Fruit fly (Drosophila melanogaster) whole organism, embryonic: ENCODE results near the gene CG5776.
A peak's percentile ranks its signal among the peaks of the same experiment; 100 is the strongest.

Experiments used
- Adf1 ChIP-seq: fragments of 200-800 bp; sonication (Bioruptor generic); IDR thresholded peaks from 2 replicates; pipeline ENCODE4 v1.3.6; 2022; ENCODE audit warnings: missing biosample characterization, missing genetic modification characterization
- Asciz ChIP-seq: fragments of 200-800 bp; sonication (Bioruptor generic); optimal IDR thresholded peaks from 2 replicates; lab custom pipeline; 2017; ENCODE audit warnings: missing biosample characterization, mild to moderate bottlenecking, missing genetic modification characterization, missing genetic modification reagents
- BtbVII ChIP-seq: fragments of 200-800 bp; sonication (Bioruptor generic); optimal IDR thresholded peaks from 3 replicates; lab custom pipeline; 2017; ENCODE audit warnings: missing biosample characterization, mild to moderate bottlenecking, missing genetic modification characterization
- CG10366 ChIP-seq: fragments of 200-800 bp; sonication (Bioruptor generic); IDR thresholded peaks from 2 replicates; pipeline ENCODE4 v1.3.6; 2022; ENCODE audit warnings: missing biosample characterization, missing genetic modification characterization
- CG10543 ChIP-seq: fragments of 200-800 bp; sonication (Bioruptor generic); optimal IDR thresholded peaks from 3 replicates; lab custom pipeline; 2017; ENCODE audit warnings: missing biosample characterization, mild to moderate bottlenecking, missing genetic modification characterization, moderate library complexity
- CG10979 ChIP-seq: fragments of 200-800 bp; sonication (Bioruptor generic); optimal IDR thresholded peaks from 2 replicates; lab custom pipeline; 2018; ENCODE audit warnings: missing biosample characterization, mild to moderate bottlenecking, missing genetic modification characterization, moderate library complexity
- CG11085 ChIP-seq: fragments of 200-800 bp; sonication (Bioruptor generic); IDR thresholded peaks from 2 replicates; pipeline ENCODE4 v1.3.6; 2022; ENCODE audit warnings: missing biosample characterization, missing genetic modification characterization
- CG11456 ChIP-seq: fragments of 200-800 bp; sonication (Bioruptor generic); IDR thresholded peaks from 3 replicates; pipeline ENCODE4 v1.3.6; 2022; ENCODE audit warnings: missing biosample characterization, missing genetic modification characterization
- CG12769 ChIP-seq: fragments of 200-800 bp; sonication (Bioruptor generic); optimal IDR thresholded peaks from 2 replicates; lab custom pipeline; 2019; ENCODE audit warnings: missing biosample characterization, mild to moderate bottlenecking, missing genetic modification characterization, moderate library complexity
- CG13287 ChIP-seq: fragments of 200-800 bp; sonication (Bioruptor generic); IDR thresholded peaks from 2 replicates; pipeline ENCODE4 v1.3.6; 2022; ENCODE audit warnings: missing biosample characterization, missing genetic modification characterization; ENCODE audit not compliant: partially characterized antibody
- CG14860 ChIP-seq: fragments of 200-800 bp; sonication (Bioruptor generic); IDR thresholded peaks from 3 replicates; pipeline ENCODE4 v1.3.6; 2022; ENCODE audit warnings: missing biosample characterization, missing genetic modification characterization; ENCODE audit not compliant: partially characterized antibody
- CG1603 ChIP-seq: fragments of 200-800 bp; sonication (Bioruptor generic); optimal IDR thresholded peaks from 2 replicates; lab custom pipeline; 2019; ENCODE audit warnings: missing biosample characterization, mild to moderate bottlenecking, missing genetic modification characterization, moderate library complexity
- CG17186 ChIP-seq: fragments of 200-800 bp; sonication (Bioruptor generic); optimal IDR thresholded peaks from 3 replicates; lab custom pipeline; 2017; ENCODE audit warnings: missing biosample characterization, missing genetic modification reagents, missing genetic modification characterization
- CG2116 ChIP-seq: fragments of 200-800 bp; sonication (Bioruptor generic); optimal IDR thresholded peaks from 3 replicates; lab custom pipeline; 2018; ENCODE audit warnings: missing biosample characterization, mild to moderate bottlenecking, missing genetic modification characterization
- CG2120 ChIP-seq: fragments of 200-800 bp; sonication (Bioruptor generic); optimal IDR thresholded peaks from 3 replicates; lab custom pipeline; 2016; ENCODE audit warnings: missing biosample characterization, missing genetic modification characterization
- CG30403 ChIP-seq: fragments of 200-800 bp; sonication (Bioruptor generic); optimal IDR thresholded peaks from 3 replicates; lab custom pipeline; 2016; ENCODE audit warnings: missing biosample characterization, missing genetic modification characterization
- CG34224 ChIP-seq: fragments of 200-800 bp; sonication (Bioruptor generic); IDR thresholded peaks from 3 replicates; pipeline ENCODE4 v1.3.6; 2022; ENCODE audit warnings: missing biosample characterization, missing genetic modification characterization; ENCODE audit not compliant: partially characterized antibody
- CG6175 ChIP-seq: fragments of 200-800 bp; sonication (Bioruptor generic); IDR thresholded peaks from 3 replicates; pipeline ENCODE4 v1.3.6; 2022; ENCODE audit warnings: missing biosample characterization, missing genetic modification characterization
- CG8388 ChIP-seq: fragments of 200-800 bp; sonication (Bioruptor generic); optimal IDR thresholded peaks from 2 replicates; lab custom pipeline; 2019; ENCODE audit warnings: missing biosample characterization, mild to moderate bottlenecking, missing genetic modification characterization, moderate library complexity
- CG9932 ChIP-seq: fragments of 200-800 bp; sonication (Bioruptor generic); IDR thresholded peaks from 2 replicates; pipeline ENCODE4 v1.3.6; 2022; ENCODE audit warnings: missing biosample characterization, missing genetic modification characterization
- Deaf1 ChIP-seq: fragments of 200-800 bp; optimal IDR thresholded peaks from 3 replicates; lab custom pipeline; 2019; ENCODE audit warnings: missing biosample characterization, mild to moderate bottlenecking, missing genetic modification characterization, moderate library complexity
- HLH54F ChIP-seq: fragments of 200-800 bp; sonication (Bioruptor generic); optimal IDR thresholded peaks from 3 replicates; lab custom pipeline; 2016; ENCODE audit warnings: missing biosample characterization, missing genetic modification characterization
- Hey ChIP-seq: fragments of 200-800 bp; sonication (Bioruptor generic); optimal IDR thresholded peaks from 3 replicates; lab custom pipeline; 2018; ENCODE audit warnings: missing biosample characterization, mild to moderate bottlenecking, missing genetic modification characterization
- MESR4 ChIP-seq: fragments of 200-800 bp; sonication (Bioruptor generic); optimal IDR thresholded peaks from 2 replicates; lab custom pipeline; 2018; ENCODE audit warnings: missing biosample characterization, mild to moderate bottlenecking, missing genetic modification characterization, moderate library complexity
- Rfx ChIP-seq: fragments of 200-800 bp; sonication (Bioruptor generic); IDR thresholded peaks from 2 replicates; pipeline ENCODE4 v1.3.6; 2022; ENCODE audit warnings: missing biosample characterization, missing genetic modification characterization
- Sry-δ ChIP-seq: fragments of 200-800 bp; sonication (Bioruptor generic); optimal IDR thresholded peaks from 2 replicates; lab custom pipeline; 2016; ENCODE audit warnings: missing biosample characterization, missing genetic modification characterization
- Stat92E ChIP-seq, 3 experiments: fragments of >200 bp in 2 of 3; fragments of 200-800 bp in 1 of 3; sonication (Bioruptor generic) in 1 of 3; optimal IDR thresholded peaks; 2 replicates each; lab custom pipeline; 2017 to 2019; ENCODE audit warnings: missing biosample characterization in 3 of 3, missing genetic modification characterization in 3 of 3, mild to moderate bottlenecking in 1 of 3, moderate library complexity in 1 of 3
- TFAM ChIP-seq: fragments of 200-800 bp; sonication (Bioruptor generic); optimal IDR thresholded peaks from 2 replicates; lab custom pipeline; 2017; ENCODE audit warnings: missing biosample characterization, missing genetic modification characterization, inconsistent platforms
- Usf ChIP-seq: fragments of 200-800 bp; sonication (Bioruptor generic); optimal IDR thresholded peaks from 2 replicates; lab custom pipeline; 2017; ENCODE audit warnings: missing genotype, missing biosample characterization, missing genetic modification characterization
- ab ChIP-seq: fragments of 200-800 bp; sonication (Bioruptor generic); optimal IDR thresholded peaks from 2 replicates; lab custom pipeline; 2016; ENCODE audit warnings: missing biosample characterization, missing genetic modification characterization
- cad ChIP-seq: fragments of >200 bp; optimal IDR thresholded peaks from 2 replicates; lab custom pipeline; 2017; ENCODE audit warnings: missing biosample characterization, missing genetic modification characterization
- chinmo ChIP-seq: fragments of 200-800 bp; sonication (Bioruptor generic); IDR thresholded peaks from 4 replicates; pipeline ENCODE4 v1.3.6; 2022; ENCODE audit warnings: missing biosample characterization, missing genetic modification characterization; ENCODE audit not compliant: partially characterized antibody
- crol ChIP-seq: fragments of 200-800 bp; sonication (Bioruptor generic); IDR thresholded peaks from 2 replicates; pipeline ENCODE4 v1.3.6; 2022; ENCODE audit warnings: missing biosample characterization, missing genetic modification characterization
- crp ChIP-seq, 2 experiments: fragments of 200-800 bp; sonication (Bioruptor generic); optimal IDR thresholded peaks; 2 replicates in 1 of 2; 3 replicates in 1 of 2; lab custom pipeline; 2017; ENCODE audit warnings: missing biosample characterization in 2 of 2, missing genetic modification characterization in 2 of 2, mild to moderate bottlenecking in 1 of 2, moderate library complexity in 1 of 2
- en ChIP-seq: fragments of 200-800 bp; sonication (Bioruptor generic); optimal IDR thresholded peaks from 2 replicates; lab custom pipeline; 2016; ENCODE audit warnings: missing biosample characterization, missing genetic modification characterization
- gsb ChIP-seq: fragments of 200-800 bp; sonication (Bioruptor generic); IDR thresholded peaks from 2 replicates; pipeline ENCODE4 v1.3.6; 2022; ENCODE audit warnings: missing biosample characterization, missing genetic modification characterization
- gsb-n ChIP-seq: fragments of 200-800 bp; sonication (Bioruptor generic); optimal IDR thresholded peaks from 3 replicates; lab custom pipeline; 2018; ENCODE audit warnings: missing biosample characterization, mild to moderate bottlenecking, missing genetic modification characterization
- pum ChIP-seq: fragments of 200-800 bp; sonication (Bioruptor generic); optimal IDR thresholded peaks from 2 replicates; lab custom pipeline; 2016; ENCODE audit warnings: missing biosample characterization, missing genetic modification characterization
- sens ChIP-seq: fragments of 200-800 bp; sonication (Bioruptor generic); peaks from one replicate; lab custom pipeline; 2016; ENCODE audit warnings: missing biosample characterization, missing genetic modification characterization
- sim ChIP-seq: fragments of 200-800 bp; sonication (Bioruptor generic); IDR thresholded peaks from 2 replicates; pipeline ENCODE4 v1.3.6; 2022; ENCODE audit warnings: missing biosample characterization, missing genetic modification characterization
- sna ChIP-seq: fragments of 200-800 bp; sonication (Bioruptor generic); IDR thresholded peaks from 2 replicates; pipeline ENCODE4 v1.3.6; 2022; ENCODE audit warnings: missing biosample characterization, missing genetic modification characterization; ENCODE audit not compliant: partially characterized antibody
- so ChIP-seq: fragments of 200-800 bp; sonication (Bioruptor generic); IDR thresholded peaks from 3 replicates; pipeline ENCODE4 v1.3.6; 2022; ENCODE audit warnings: missing biosample characterization, missing genetic modification characterization
- stwl ChIP-seq: fragments of 200-800 bp; sonication (Bioruptor generic); optimal IDR thresholded peaks from 3 replicates; lab custom pipeline; 2018; ENCODE audit warnings: missing biosample characterization, mild to moderate bottlenecking, missing genetic modification characterization, moderate library complexity
- trem ChIP-seq: fragments of 200-800 bp; optimal IDR thresholded peaks from 3 replicates; lab custom pipeline; 2019; ENCODE audit warnings: missing biosample characterization, mild to moderate bottlenecking, missing genetic modification characterization, moderate library complexity
- z ChIP-seq: fragments of 200-800 bp; sonication (Bioruptor generic); IDR thresholded peaks from 3 replicates; pipeline ENCODE4 v1.3.6; 2022; ENCODE audit warnings: missing biosample characterization, missing genetic modification characterization
- zen ChIP-seq: fragments of 200-800 bp; sonication (Bioruptor generic); optimal IDR thresholded peaks from 3 replicates; lab custom pipeline; 2018; ENCODE audit warnings: missing biosample characterization, mild to moderate bottlenecking, missing genetic modification characterization, moderate library complexity

CG5776 gene

DNA sequence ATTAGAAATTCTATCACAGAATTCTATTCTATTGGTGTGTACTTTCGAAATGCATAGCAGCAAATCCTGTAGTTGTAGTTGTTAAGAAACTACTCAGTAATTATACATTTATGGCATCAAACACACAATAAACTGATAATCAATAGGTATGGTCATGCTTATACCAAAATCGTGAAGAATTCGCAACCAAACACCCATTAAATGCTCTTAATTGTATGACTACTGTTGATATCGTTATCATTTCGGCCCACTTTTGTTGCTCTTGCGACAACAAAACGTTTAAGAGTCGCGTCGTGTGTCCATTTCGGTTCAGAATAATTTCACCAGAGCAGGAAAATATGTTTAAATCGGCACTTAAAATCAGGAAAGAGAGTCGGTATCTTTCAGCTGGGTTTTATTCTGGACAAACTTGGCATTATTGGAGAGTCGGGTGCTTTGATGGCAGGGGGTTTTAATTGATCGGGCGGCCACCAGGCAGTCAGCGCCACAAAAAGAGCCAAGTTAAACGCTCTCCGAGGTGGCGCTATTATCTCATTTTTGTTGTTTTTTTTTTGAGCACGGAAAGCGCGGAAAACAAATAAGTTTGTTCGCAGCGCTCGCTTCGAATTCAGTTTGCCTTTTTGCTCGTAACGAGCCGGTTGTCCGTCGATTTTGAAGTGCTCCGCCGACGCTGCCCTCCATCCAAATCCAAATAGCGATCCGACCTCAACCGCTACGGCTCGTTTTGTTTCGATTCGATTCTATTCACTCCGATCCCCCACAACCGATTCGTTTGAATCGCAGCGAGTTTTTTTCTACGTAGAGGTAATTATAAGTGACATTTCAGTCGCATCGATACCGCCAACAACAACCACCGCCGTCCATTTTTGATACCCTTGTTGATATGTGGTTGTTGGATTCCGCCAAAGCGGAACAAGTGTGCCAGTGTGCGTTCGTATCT, 14.5 kb upstream of the CG5776 start, which contains the start of gene MRP (continued):
- peak; percentile 97 for TF ChIP-seq chinmo (GFP tag; lab: Robert Waterston, UW)
- TF ChIP-seq CG10543 (GFP tag; lab: Kevin White, UChicago) = peak; percentile 66
- TF ChIP-seq Rfx (GFP tag; lab: Robert Waterston, UW) = peak; percentile 34; the same call in 1 of the 2 replicates
- no peak for TF ChIP-seq CG17186 (GFP tag; lab: Kevin White, UChicago)
- no peak for TF ChIP-seq cad (GFP tag; lab: Kevin White, UChicago)
- no peak for TF ChIP-seq gsb-n (tag; lab: Kevin White, UChicago)
- no peak for TF ChIP-seq CG10366 (GFP tag; lab: Robert Waterston, UW)
- 0 out of 3 replicates have a peak, but pooled peaks have one; percentile 52 for TF ChIP-seq CG11456
- TF ChIP-seq CG11085 (GFP tag; lab: Robert Waterston, UW) = no peak
- no peak for TF ChIP-seq MESR4 (GFP tag; lab: Kevin White, UChicago)
- peak; percentile 46; the same call in 1 of the 3 replicates for TF ChIP-seq z (GFP tag; lab: Robert Waterston, UW)
- TF ChIP-seq so (GFP tag; lab: Robert Waterston, UW) = peak; percentile 59; the same call in 1 of the 3 replicates
- no peak for TF ChIP-seq Hey
- no peak for TF ChIP-seq stwl (tag; lab: Kevin White, UChicago)
- TF ChIP-seq BtbVII (GFP tag; lab: Kevin White, UChicago) = peak; percentile 4
- no peak for TF ChIP-seq sim (GFP tag; lab: Robert Waterston, UW)
- peak; percentile 31; the same call in 1 of the 2 replicates for TF ChIP-seq CG9932 (GFP tag; lab: Robert Waterston, UW)
- TF ChIP-seq Deaf1 = peak; percentile 81
- TF ChIP-seq HLH54F = no peak
- 0 out of 2 replicates have a peak, but pooled peaks have one; percentile 24 for TF ChIP-seq sna
- TF ChIP-seq CG34224 (GFP tag; lab: Robert Waterston, UW) = no peak
- TF ChIP-seq CG6175 = peak; percentile 11; the same call in 1 of the 3 replicates
- TF ChIP-seq Adf1 = peak; percentile 63
- TF ChIP-seq CG12769 (tag; lab: Kevin White, UChicago) = peak; percentile 35
- TF ChIP-seq, all 482 proteins: peak for 77

DNA sequence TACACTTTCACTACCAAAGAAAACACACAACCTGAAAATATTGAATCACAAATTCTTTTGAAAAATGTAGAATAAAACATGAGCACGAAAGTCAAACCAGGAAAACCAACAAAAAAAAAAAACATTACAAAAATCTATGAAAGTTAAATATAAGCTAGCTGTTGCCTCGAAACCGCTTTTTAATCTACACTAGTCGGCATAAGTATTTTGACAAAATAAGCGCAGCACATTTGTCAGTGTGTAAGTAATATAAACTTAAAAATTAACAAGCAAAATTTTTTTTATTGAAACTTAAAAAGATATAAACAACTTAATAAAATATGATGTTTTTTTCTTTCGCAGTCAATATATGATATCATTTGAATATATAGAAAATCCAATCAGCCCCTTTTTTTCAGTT, 8.6 kb upstream of the CG5776 start, which contains the start of gene CG5787:
Gene CG5787 (minus strand): TSS at position 101 of the 400 bp plus-strand sequence.
- no peak for TF ChIP-seq en (GFP tag; lab: Kevin White, UChicago)
- peak; percentile 39 for TF ChIP-seq sens (GFP tag; lab: Kevin White, UChicago)
- peak; percentile 19 for TF ChIP-seq CG8388 (GFP tag; lab: Kevin White, UChicago)

- TF ChIP-seq CG13287 (GFP tag; lab: Robert Waterston, UW) (peak; percentile 30; the same call in 1 of the 2 replicates), ab (GFP tag; lab: Kevin White, UChicago) (no peak), CG1603 (tag; lab: Kevin White, UChicago) (peak; percentile 62), zen (tag; lab: Kevin White, UChicago) (peak; percentile 10), CG2116 (GFP tag; lab: Kevin White, UChicago) (peak; percentile 93), crp (GFP tag; optimal IDR thresholded peaks at IDR 0.05; lab: Kevin White, UChicago) (peak in 1 of 2 experiments; percentile 15), TFAM (GFP tag; lab: Kevin White, UChicago) (no peak), gsb (GFP tag; lab: Robert Waterston, UW) (no peak), trem (tag; lab: Kevin White, UChicago) (peak; percentile 69), CG2120 (GFP tag; lab: Kevin White, UChicago) (no peak), CG10979 (tag; lab: Kevin White, UChicago) (no peak), CG14860 (GFP tag; lab: Robert Waterston, UW) (no peak), Sry-δ (GFP tag; lab: Kevin White, UChicago) (peak; percentile 6), pum (GFP tag; lab: Kevin White, UChicago) (no peak), crol (GFP tag; lab: Robert Waterston, UW) (peak; percentile 32; the same call in 1 of the 2 replicates), Stat92E (GFP tag; optimal IDR thresholded peaks at IDR 0.05; lab: Kevin White, UChicago) (peak in 1 of 3 experiments; percentile 7), Asciz (GFP tag; lab: Kevin White, UChicago) (no peak), CG30403 (GFP tag; lab: Kevin White, UChicago) (peak; percentile 9), Usf (GFP tag; lab: Kevin White, UChicago) (no peak)
These were observed 8.0 kb upstream of the CG5776 start for dm6 chr2L:12712255-12712654.
